Worm (Caenorhabditis elegans): ENCODE results near the gene dcar-1.
"Not testable (repeated sequence)": the region's sequence is repeated elsewhere in the genome, so short reads cannot be mapped to it uniquely, and the experiment has no call there.

- not testable (repeated sequence) for TF ChIP-seq lsy-27 (tag; optimal IDR thresholded peaks at IDR 0.05; ENCODE audit: borderline replicate concordance, insufficient read depth); ztf-3 (GFP tag; optimal IDR thresholded peaks at IDR 0.05); egrh-3 (GFP tag; IDR thresholded peaks at IDR 0.05); Y53F4B.3 (GFP tag; IDR thresholded peaks at IDR 0.05); sea-2 (GFP tag; IDR thresholded peaks at IDR 0.05); D2030.7 (GFP tag; IDR thresholded peaks at IDR 0.05); unc-130 (GFP tag; optimal IDR thresholded peaks at IDR 0.05); mel-28 (tag; optimal IDR thresholded peaks at IDR 0.05; ENCODE audit: borderline replicate concordance); snpc-4 (GFP tag; optimal IDR thresholded peaks at IDR 0.05); snpc-4 (tag; optimal IDR thresholded peaks at IDR 0.05); tbx-9 (tag; optimal IDR thresholded peaks at IDR 0.05; ENCODE audit: borderline replicate concordance); rpc-1 (optimal IDR thresholded peaks at IDR 0.05); rpc-1 (tag; optimal IDR thresholded peaks at IDR 0.05); dpl-1 (GFP tag; optimal IDR thresholded peaks at IDR 0.05); ztf-28 (GFP tag; IDR thresholded peaks at IDR 0.05); gei-17 (GFP tag; optimal IDR thresholded peaks at IDR 0.05)
Measured at ce11 chrV:17865309-17865708, 44.8 kb upstream of the dcar-1 start, which contains the start of gene Y59A8A.8.
